Worm (Caenorhabditis elegans) whole organism, L3 larva: Measurements from ENCODE around the gene Y61A9LA.12.

ENCODE experiments used
- elt-1 ChIP-seq: fragments of 150-350 bp; optimal IDR thresholded peaks from 2 replicates; lab custom pipeline; 2014; ENCODE audit warnings: missing biosample characterization, missing genetic modification characterization
- elt-3 ChIP-seq, 3 experiments: fragments of 150-350 bp in 1 of 3; sonication (generic microtip) in 2 of 3; optimal IDR thresholded peaks; 2 replicates in 2 of 3; 4 replicates in 1 of 3; lab custom pipeline; 2014 to 2017; ENCODE audit warnings: missing biosample characterization in 3 of 3, missing genetic modification characterization in 3 of 3
- jun-1 ChIP-seq: fragments of 150-350 bp; optimal IDR thresholded peaks from 2 replicates; lab custom pipeline; 2014; ENCODE audit warnings: missing biosample characterization, missing genetic modification reagents, missing genetic modification characterization
- mdl-1 ChIP-seq: fragments of 150-350 bp; optimal IDR thresholded peaks from 2 replicates; lab custom pipeline; 2014; ENCODE audit warnings: missing biosample characterization, missing genetic modification characterization
- nhr-11 ChIP-seq: fragments of 150-350 bp; optimal IDR thresholded peaks from 2 replicates; lab custom pipeline; 2014; ENCODE audit warnings: missing biosample characterization, missing genetic modification characterization
- nhr-28 ChIP-seq: fragments of 150-350 bp; optimal IDR thresholded peaks from 2 replicates; lab custom pipeline; 2014; ENCODE audit warnings: missing biosample characterization, missing genetic modification characterization
- nhr-77 ChIP-seq: fragments of 150-350 bp; optimal IDR thresholded peaks from 2 replicates; lab custom pipeline; 2014; ENCODE audit warnings: missing biosample characterization, missing genetic modification characterization
- pha-4 ChIP-seq: fragments of 150-350 bp; optimal IDR thresholded peaks from 2 replicates; lab custom pipeline; 2014; ENCODE audit warnings: missing biosample characterization, missing genetic modification reagents, missing genetic modification characterization
- unc-39 ChIP-seq: sonication (generic microtip); optimal IDR thresholded peaks from 4 replicates; lab custom pipeline; 2017; ENCODE audit warnings: missing biosample characterization, missing genetic modification characterization
- unc-62 ChIP-seq: fragments of 150-350 bp; sonication (generic microtip); optimal IDR thresholded peaks from 4 replicates; lab custom pipeline; 2014; ENCODE audit warnings: missing biosample characterization, missing genetic modification reagents, missing genetic modification characterization

DNA sequence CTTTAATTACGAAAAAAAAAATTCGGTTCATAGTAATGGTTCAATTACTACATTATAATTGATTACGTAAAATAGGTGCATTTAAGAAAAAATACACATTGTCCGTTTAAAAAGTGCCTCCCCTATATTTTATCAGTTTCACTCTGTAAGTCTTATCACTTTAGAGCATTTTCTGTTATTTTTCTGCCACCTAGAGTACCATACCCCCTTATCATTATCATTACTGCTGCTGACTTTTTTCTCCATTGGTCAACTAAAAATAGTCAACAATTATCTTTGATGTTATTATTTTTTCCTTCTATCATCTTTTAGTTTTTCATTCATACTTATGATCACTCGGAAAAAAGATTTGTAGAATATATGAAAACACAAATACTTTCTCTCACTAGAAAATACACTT, 44.8 kb downstream of the Y61A9LA.12 start:
- TF ChIP-seq jun-1 (tag; lab: Kevin White, UChicago) (no peak), unc-62 (GFP tag; lab: Kevin White, UChicago) (no peak), nhr-77 (no peak), pha-4 (no peak), mdl-1 (tag; lab: Kevin White, UChicago) (no peak), nhr-28 (tag; lab: Kevin White, UChicago) (no peak), nhr-11 (tag; lab: Kevin White, UChicago) (no peak), elt-3 (tag; optimal IDR thresholded peaks at IDR 0.05; lab: Kevin White, UChicago) (no peak), unc-39 (tag; lab: Kevin White, UChicago) (no peak), elt-1 (no peak)
